Worm (Caenorhabditis elegans) whole organism, mixed stage, embryonic: ENCODE data around the gene F14F7.5.

ENCODE experiments used
- bed-3 ChIP-seq: fragments of 200-800 bp; sonication (Bioruptor generic); optimal IDR thresholded peaks from 3 replicates; lab custom pipeline; 2018; ENCODE audit warnings: mild to moderate bottlenecking, missing genetic modification characterization, moderate library complexity, missing compliant biosample characterization
- blmp-1 ChIP-seq: fragments of 150-350 bp; optimal IDR thresholded peaks from 2 replicates; lab custom pipeline; 2014; ENCODE audit warnings: missing biosample characterization, missing genetic modification characterization
- ceh-39 ChIP-seq: fragments of 150-350 bp; optimal IDR thresholded peaks from 2 replicates; lab custom pipeline; 2014; ENCODE audit warnings: missing biosample characterization, missing genetic modification characterization
- ceh-43 ChIP-seq: fragments of 200-800 bp; sonication (Bioruptor generic); optimal IDR thresholded peaks from 2 replicates; lab custom pipeline; 2018; ENCODE audit warnings: mild to moderate bottlenecking, missing genetic modification characterization, moderate library complexity, missing compliant biosample characterization
- ces-1 ChIP-seq: fragments of 150-350 bp; optimal IDR thresholded peaks from 2 replicates; lab custom pipeline; 2014; ENCODE audit warnings: missing biosample characterization, missing genetic modification reagents, missing genetic modification characterization
- cnd-1 ChIP-seq: fragments of 200-800 bp; sonication (Bioruptor generic); optimal IDR thresholded peaks from 2 replicates; lab custom pipeline; 2018; ENCODE audit warnings: mild to moderate bottlenecking, missing genetic modification characterization, missing compliant biosample characterization
- drap-1 ChIP-seq: fragments of 200-800 bp; sonication (Bioruptor generic); optimal IDR thresholded peaks from 3 replicates; lab custom pipeline; 2018; ENCODE audit warnings: mild to moderate bottlenecking, missing genetic modification characterization, missing compliant biosample characterization
- elt-1 ChIP-seq: sonication (generic microtip); optimal IDR thresholded peaks from 2 replicates; lab custom pipeline; 2017; ENCODE audit warnings: missing genetic modification characterization, mild to moderate bottlenecking, missing compliant biosample characterization, antibody characterized with exemption, moderate library complexity, borderline replicate concordance; ENCODE audit not compliant: insufficient read depth
- elt-3 ChIP-seq: fragments of 150-350 bp; optimal IDR thresholded peaks from 2 replicates; lab custom pipeline; 2014; ENCODE audit warnings: missing biosample characterization, missing genetic modification characterization
- flh-1 ChIP-seq: fragments of 200-800 bp; sonication (Bioruptor generic); optimal IDR thresholded peaks from 2 replicates; lab custom pipeline; 2018; ENCODE audit warnings: mild to moderate bottlenecking, missing genetic modification characterization, moderate library complexity, missing compliant biosample characterization
- ham-2 ChIP-seq: fragments of 200-800 bp; sonication (Bioruptor generic); optimal IDR thresholded peaks from 2 replicates; lab custom pipeline; 2018; ENCODE audit warnings: mild to moderate bottlenecking, missing genetic modification characterization, missing compliant biosample characterization
- hlh-1 ChIP-seq: fragments of 150-350 bp; optimal IDR thresholded peaks from 2 replicates; lab custom pipeline; 2014; ENCODE audit warnings: missing biosample characterization, missing genetic modification reagents, missing genetic modification characterization
- lin-32 ChIP-seq: fragments of 200-800 bp; sonication (Bioruptor generic); optimal IDR thresholded peaks from 2 replicates; lab custom pipeline; 2018; ENCODE audit warnings: mild to moderate bottlenecking, missing genetic modification characterization, missing compliant biosample characterization
- lsy-2 ChIP-seq: fragments of 150-350 bp; optimal IDR thresholded peaks from 2 replicates; lab custom pipeline; 2014; ENCODE audit warnings: missing biosample characterization, missing genetic modification characterization
- mab-5 ChIP-seq: fragments of 150-350 bp; optimal IDR thresholded peaks from 2 replicates; lab custom pipeline; 2014; ENCODE audit warnings: missing biosample characterization, missing genetic modification characterization
- mep-1 ChIP-seq: fragments of 150-350 bp; optimal IDR thresholded peaks from 2 replicates; lab custom pipeline; 2017; ENCODE audit warnings: missing biosample characterization, missing genetic modification reagents, missing genetic modification characterization, inconsistent platforms
- mls-2 ChIP-seq: sonication (generic microtip); optimal IDR thresholded peaks from 2 replicates; lab custom pipeline; 2016; ENCODE audit warnings: mild to moderate bottlenecking, missing genetic modification characterization, moderate library complexity, missing compliant biosample characterization
- nhr-12 ChIP-seq: fragments of 150-350 bp; optimal IDR thresholded peaks from 2 replicates; lab custom pipeline; 2014; ENCODE audit warnings: missing biosample characterization, missing genetic modification characterization
- nhr-2 ChIP-seq: fragments of 150-350 bp; optimal IDR thresholded peaks from 2 replicates; lab custom pipeline; 2014; ENCODE audit warnings: missing biosample characterization, missing genetic modification characterization
- nhr-237 ChIP-seq: fragments of 150-350 bp; optimal IDR thresholded peaks from 2 replicates; lab custom pipeline; 2014; ENCODE audit warnings: missing biosample characterization, missing genetic modification characterization
- nhr-28 ChIP-seq: fragments of 150-350 bp; optimal IDR thresholded peaks from 2 replicates; lab custom pipeline; 2014; ENCODE audit warnings: missing biosample characterization, missing genetic modification characterization
- nhr-76 ChIP-seq: sonication (generic microtip); optimal IDR thresholded peaks from 2 replicates; lab custom pipeline; 2017; ENCODE audit warnings: missing biosample characterization, missing genetic modification characterization
- pha-4 ChIP-seq: fragments of 150-350 bp; optimal IDR thresholded peaks from 2 replicates; lab custom pipeline; 2018; ENCODE audit warnings: missing biosample characterization, missing genetic modification reagents, missing genetic modification characterization
- sem-2 ChIP-seq: fragments of 200-800 bp; sonication (Bioruptor generic); optimal IDR thresholded peaks from 2 replicates; lab custom pipeline; 2018; ENCODE audit warnings: mild to moderate bottlenecking, missing genetic modification characterization, missing compliant biosample characterization
- snpc-4 ChIP-seq: fragments of 150-350 bp; optimal IDR thresholded peaks from 2 replicates; lab custom pipeline; 2014; ENCODE audit warnings: missing biosample characterization, missing genetic modification characterization
- sptf-1 ChIP-seq: sonication (generic microtip); optimal IDR thresholded peaks from 2 replicates; lab custom pipeline; 2017; ENCODE audit warnings: mild to moderate bottlenecking, missing genetic modification characterization, moderate library complexity, missing compliant biosample characterization
- tbx-8 ChIP-seq: fragments of 200-800 bp; sonication (Bioruptor generic); optimal IDR thresholded peaks from 2 replicates; lab custom pipeline; 2018; ENCODE audit warnings: mild to moderate bottlenecking, missing genetic modification characterization, moderate library complexity, missing compliant biosample characterization
- unc-120 ChIP-seq: sonication (generic microtip); optimal IDR thresholded peaks from 2 replicates; lab custom pipeline; 2017; ENCODE audit warnings: missing genetic modification characterization, missing compliant biosample characterization; ENCODE audit not compliant: poor library complexity, severe bottlenecking
- unc-39 ChIP-seq: fragments of 150-350 bp; optimal IDR thresholded peaks from 2 replicates; lab custom pipeline; 2014; ENCODE audit warnings: missing biosample characterization, missing genetic modification characterization
- unc-62 ChIP-seq: fragments of 150-350 bp; optimal IDR thresholded peaks from 2 replicates; lab custom pipeline; 2014; ENCODE audit warnings: missing biosample characterization, missing genetic modification reagents, missing genetic modification characterization
- zip-8 ChIP-seq: fragments of 150-350 bp; optimal IDR thresholded peaks from 2 replicates; lab custom pipeline; 2014; ENCODE audit warnings: missing biosample characterization, missing genetic modification characterization
- ztf-11 ChIP-seq: fragments of 150-350 bp; optimal IDR thresholded peaks from 2 replicates; lab custom pipeline; 2014; ENCODE audit warnings: missing biosample characterization, missing genetic modification characterization

F14F7.5 gene

ce11 chrIII:13031701-13032100 lies at the start of gene F14F7.5:
Gene F14F7.5 (plus strand): TSS chrIII:13032001.
- no peak for TF ChIP-seq mep-1 (tag; lab: Kevin White, UChicago)
- TF ChIP-seq unc-62 (GFP tag; lab: Kevin White, UChicago), result no peak

ce11 chrIII:12987418-12987817 lies 44.4 kb upstream of the F14F7.5 start, which contains the start of gene ZK1010.5:
Gene ZK1010.5 (minus strand): TSS chrIII:12987518.
- TF ChIP-seq ces-1 (GFP tag; lab: Kevin White, UChicago) (no peak), lsy-2 (tag; lab: Kevin White, UChicago) (no peak), elt-3 (tag; lab: Kevin White, UChicago) (no peak), mab-5 (no peak), bed-3 (GFP tag; lab: Kevin White, UChicago) (no peak), unc-120 (tag; lab: Kevin White, UChicago) (no peak), hlh-1 (no peak), ceh-39 (tag; lab: Kevin White, UChicago) (no peak), nhr-76 (tag; lab: Kevin White, UChicago) (no peak), ztf-11 (tag; lab: Kevin White, UChicago) (no peak), pha-4 (tag; lab: Kevin White, UChicago) (no peak)

DNA sequence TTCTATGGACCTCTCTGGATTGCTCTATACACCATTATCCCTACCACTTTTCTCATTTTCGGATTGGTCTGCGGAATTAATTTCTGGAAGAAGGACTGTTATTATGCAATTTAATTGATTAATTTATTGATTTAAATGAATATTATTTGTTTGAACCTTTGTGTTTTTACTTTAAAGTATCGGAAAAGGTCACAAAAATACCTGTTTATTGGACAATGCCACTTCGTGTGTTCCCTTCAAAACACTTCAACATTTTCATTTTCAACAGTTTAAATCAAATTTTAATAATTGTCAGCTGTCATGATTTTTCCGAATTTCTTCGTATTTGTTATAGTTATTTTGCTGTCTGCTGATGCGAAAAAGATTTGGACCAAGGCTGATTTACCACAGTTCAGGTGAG lies 40.8 kb upstream of the F14F7.5 start, which contains the start of gene ZK1010.12:
Gene ZK1010.12, plus strand, starts transcription at position 301 of the 400 bp plus-strand sequence.
- no peak for TF ChIP-seq elt-1
- TF ChIP-seq mab-5, result no peak
- TF ChIP-seq bed-3 (GFP tag; lab: Kevin White, UChicago), result no peak
- TF ChIP-seq unc-62 (GFP tag; lab: Kevin White, UChicago), result no peak
- TF ChIP-seq ceh-39 (tag; lab: Kevin White, UChicago), result no peak
- TF ChIP-seq blmp-1, result no peak
- no peak for TF ChIP-seq snpc-4 (tag; lab: Kevin White, UChicago)
- TF ChIP-seq flh-1, result no peak
- no peak for TF ChIP-seq nhr-237 (tag; lab: Kevin White, UChicago)

DNA sequence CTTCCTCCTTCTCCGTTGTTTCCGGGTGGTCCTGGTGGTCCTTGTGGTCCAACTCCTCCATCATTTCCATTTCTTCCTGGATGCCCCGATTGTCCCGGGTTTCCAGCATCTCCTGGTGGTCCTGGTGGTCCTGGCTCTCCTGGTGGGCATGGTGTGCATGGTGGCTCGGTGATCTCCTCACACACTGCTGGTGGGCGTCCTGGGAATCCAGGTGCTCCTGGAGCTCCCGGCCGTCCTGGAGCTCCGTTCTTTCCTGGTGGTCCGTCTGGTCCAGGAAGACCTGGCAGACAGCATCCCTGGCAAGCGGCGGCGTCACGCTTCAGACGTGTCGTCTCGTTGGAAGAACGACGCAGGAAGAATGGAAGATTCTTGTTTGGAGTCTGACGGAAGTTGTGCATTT lies 38.7 kb upstream of the F14F7.5 start:
- TF ChIP-seq nhr-76 (tag; lab: Kevin White, UChicago), result no peak
- TF ChIP-seq nhr-28 (tag; lab: Kevin White, UChicago), result no peak
- no peak for TF ChIP-seq ztf-11 (tag; lab: Kevin White, UChicago)
- TF ChIP-seq sptf-1 (tag; lab: Kevin White, UChicago), result no peak

DNA sequence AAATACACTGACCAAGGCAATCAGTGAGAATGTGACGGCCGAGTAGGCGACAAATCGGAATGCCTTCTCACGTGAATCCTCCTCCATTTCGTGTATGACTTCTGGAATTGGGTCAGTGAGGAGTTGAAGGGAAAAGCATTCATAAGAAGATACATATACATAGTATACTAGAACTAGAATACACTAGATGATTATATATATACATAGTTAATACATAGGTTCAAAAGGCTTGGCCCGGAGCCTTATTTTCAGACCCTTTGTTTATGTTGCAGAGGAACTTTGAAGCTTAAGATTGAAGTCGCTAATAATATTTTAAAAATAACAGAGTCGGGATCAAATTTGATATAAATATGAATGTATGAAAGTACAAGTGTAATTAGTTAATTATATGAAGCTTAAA lies 38.2 kb upstream of the F14F7.5 start, which contains the start of gene col-97:
Gene col-97, minus strand, starts transcription at position 101 of the 400 bp plus-strand sequence.
- TF ChIP-seq unc-62 (GFP tag; lab: Kevin White, UChicago), result no peak

DNA sequence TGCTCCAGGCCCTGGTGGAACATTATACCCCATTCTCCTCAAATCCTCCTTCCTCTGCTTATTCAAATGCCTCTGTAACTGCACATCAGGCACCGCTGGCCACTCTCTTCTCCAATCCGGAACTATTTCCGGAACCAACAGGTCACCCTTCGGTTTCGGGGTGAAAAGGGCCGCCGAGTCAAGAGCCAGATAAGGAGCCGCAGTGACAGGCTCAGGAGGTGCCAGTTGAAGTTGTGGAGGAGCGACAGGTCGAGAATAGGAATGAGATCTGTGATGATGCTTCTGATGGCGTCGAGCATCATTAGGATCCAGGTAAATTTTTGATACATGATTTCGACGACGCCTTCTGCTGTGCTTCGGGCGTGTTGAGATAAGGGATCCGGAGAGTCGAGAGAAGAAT lies 33.5 kb upstream of the F14F7.5 start:
- no peak for TF ChIP-seq zip-8 (tag; lab: Kevin White, UChicago)

DNA sequence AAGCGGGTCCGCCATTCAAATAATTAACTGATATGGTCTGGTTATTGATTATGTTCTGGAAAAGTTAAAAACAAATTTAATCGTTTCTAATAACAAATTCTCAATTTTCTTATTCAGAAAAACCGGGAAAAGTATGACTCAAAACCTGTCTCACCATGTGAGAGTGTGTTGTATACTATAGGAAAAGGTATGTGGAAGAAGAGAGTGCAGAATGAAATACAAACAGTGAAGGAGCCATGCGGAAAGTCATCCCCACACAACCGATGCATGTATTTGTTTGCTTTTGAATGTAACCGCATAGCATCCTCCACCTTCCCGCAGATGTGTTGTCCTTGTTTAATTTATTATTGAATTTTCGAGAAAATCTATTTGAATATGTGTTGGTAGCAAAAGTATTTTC lies 31.3 kb upstream of the F14F7.5 start, which contains the start of gene ZK1010.8:
Gene ZK1010.8, minus strand, starts transcription at position 214 of the 400 bp plus-strand sequence.
- TF ChIP-seq pha-4 (tag; lab: Kevin White, UChicago) (peak; percentile 34), tbx-8 (GFP tag; lab: Kevin White, UChicago) (no peak)
- TF ChIP-seq, all 35 proteins: peak for 1

DNA sequence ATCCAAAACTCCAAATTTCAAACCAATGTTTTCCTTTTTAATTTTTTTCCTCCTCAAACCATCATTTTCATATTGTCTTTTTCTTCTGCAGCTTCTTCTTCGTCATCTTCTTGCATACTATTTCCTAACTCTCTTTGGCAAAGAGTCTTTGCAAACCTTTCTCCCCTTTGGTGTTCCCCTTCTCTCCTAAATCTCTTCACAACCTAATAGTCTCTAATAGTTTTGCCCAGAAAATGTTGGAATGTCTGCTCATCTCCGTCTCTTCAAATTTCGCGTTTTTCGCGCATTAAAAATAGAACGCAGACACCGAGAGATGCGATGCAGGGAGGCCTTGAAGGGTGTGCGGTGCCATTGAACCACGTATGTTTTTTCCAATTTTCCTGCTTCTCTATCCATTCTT lies 29.7 kb upstream of the F14F7.5 start, which contains the start of gene ZK1010.10:
Gene ZK1010.10, plus strand, starts transcription at position 286 of the 400 bp plus-strand sequence.
- TF ChIP-seq tbx-8 (GFP tag; lab: Kevin White, UChicago) (no peak), mls-2 (tag; lab: Kevin White, UChicago) (no peak), ham-2 (GFP tag; lab: Kevin White, UChicago) (no peak), nhr-12 (no peak), pha-4 (tag; lab: Kevin White, UChicago) (peak; percentile 6), ceh-39 (tag; lab: Kevin White, UChicago) (no peak), unc-39 (no peak), mab-5 (no peak), cnd-1 (tag; lab: Kevin White, UChicago) (no peak), ceh-43 (GFP tag; lab: Kevin White, UChicago) (no peak), drap-1 (GFP tag; lab: Kevin White, UChicago) (no peak), snpc-4 (tag; lab: Kevin White, UChicago) (no peak), sem-2 (GFP tag; lab: Kevin White, UChicago) (no peak), zip-8 (tag; lab: Kevin White, UChicago) (no peak), blmp-1 (no peak), elt-3 (tag; lab: Kevin White, UChicago) (no peak), unc-62 (GFP tag; lab: Kevin White, UChicago) (no peak), unc-120 (tag; lab: Kevin White, UChicago) (peak; percentile 58), lsy-2 (tag; lab: Kevin White, UChicago) (peak; percentile 40), bed-3 (GFP tag; lab: Kevin White, UChicago) (no peak), nhr-2 (tag; lab: Kevin White, UChicago) (no peak), lin-32 (no peak), sptf-1 (tag; lab: Kevin White, UChicago) (peak; percentile 32), flh-1 (no peak), elt-1 (no peak), mep-1 (tag; lab: Kevin White, UChicago) (peak; percentile 63), ces-1 (GFP tag; lab: Kevin White, UChicago) (peak; percentile 95), nhr-237 (tag; lab: Kevin White, UChicago) (peak; percentile 59), hlh-1 (no peak)
